Worm (Caenorhabditis elegans) whole organism, L4 larva: ENCODE data around the gene T05H10.8.

Source experiments
- D1046.2 ChIP-seq: fragments of 200-800 bp; sonication (Bioruptor generic); IDR thresholded peaks from 2 replicates; pipeline ENCODE4 v1.3.6; 2022; ENCODE audit warnings: missing genetic modification characterization, missing compliant biosample characterization
- F26F4.8 ChIP-seq: fragments of 200-800 bp; sonication (Bioruptor generic); conservative IDR thresholded peaks from 2 replicates; pipeline ENCODE4 v1.3.6; 2022; ENCODE audit warnings: missing genetic modification characterization, missing compliant biosample characterization
- F37D6.2 ChIP-seq: sonication (generic microtip); optimal IDR thresholded peaks from 2 replicates; lab custom pipeline; 2016; ENCODE audit warnings: mild to moderate bottlenecking, missing genetic modification characterization, missing compliant biosample characterization
- F44E2.7 ChIP-seq: fragments of 200-800 bp; sonication (Bioruptor generic); IDR thresholded peaks from 2 replicates; pipeline ENCODE4 v2.1.2; 2022; ENCODE audit warnings: missing genetic modification characterization, missing compliant biosample characterization
- T20F7.1 ChIP-seq: fragments of 200-800 bp; sonication (Bioruptor generic); optimal IDR thresholded peaks from 2 replicates; lab custom pipeline; 2018; ENCODE audit warnings: mild to moderate bottlenecking, missing genetic modification characterization, missing compliant biosample characterization
- T26A8.4 ChIP-seq: fragments of 200-800 bp; sonication (Bioruptor generic); IDR thresholded peaks from 2 replicates; pipeline ENCODE4 v1.3.6; 2022; ENCODE audit warnings: missing genetic modification characterization, missing compliant biosample characterization
- Y48G9A.11 ChIP-seq: fragments of 200-800 bp; sonication (Bioruptor generic); IDR thresholded peaks from 2 replicates; pipeline ENCODE4 v1.3.6; 2022; ENCODE audit warnings: missing genetic modification reagents, missing genetic modification characterization, missing compliant biosample characterization
- ZK337.2 ChIP-seq: fragments of 200-800 bp; sonication (Bioruptor generic); IDR thresholded peaks from 2 replicates; pipeline ENCODE4 v1.3.6; 2022; ENCODE audit warnings: missing genetic modification reagents, missing genetic modification characterization, missing compliant biosample characterization
- ZK546.5 ChIP-seq, 2 experiments: sonication (generic microtip); optimal IDR thresholded peaks; 2 replicates each; lab custom pipeline; 2017; ENCODE audit warnings: missing biosample characterization in 2 of 2, missing genetic modification characterization in 2 of 2
- arid-1 ChIP-seq: fragments of 200-800 bp; sonication (Bioruptor generic); conservative IDR thresholded peaks from 2 replicates; pipeline ENCODE4 v1.3.6; 2022; ENCODE audit warnings: missing genetic modification reagents, missing genetic modification characterization, missing compliant biosample characterization
- attf-4 ChIP-seq: sonication (generic microtip); optimal IDR thresholded peaks from 3 replicates; lab custom pipeline; 2017; ENCODE audit warnings: missing biosample characterization, missing genetic modification characterization
- ceh-62 ChIP-seq: sonication (generic microtip); optimal IDR thresholded peaks from 2 replicates; lab custom pipeline; 2017; ENCODE audit warnings: missing biosample characterization, missing genetic modification characterization
- dmd-8 ChIP-seq: fragments of 200-800 bp; sonication (Bioruptor generic); IDR thresholded peaks from 2 replicates; pipeline ENCODE4 v1.3.6; 2022; ENCODE audit warnings: missing genetic modification characterization, missing compliant biosample characterization
- dmd-9 ChIP-seq: fragments of 200-800 bp; sonication (Bioruptor generic); IDR thresholded peaks from 2 replicates; pipeline ENCODE4 v1.3.6; 2022; ENCODE audit warnings: missing genetic modification reagents, missing genetic modification characterization, missing compliant biosample characterization
- dpl-1 ChIP-seq: fragments of 150-350 bp; optimal IDR thresholded peaks from 2 replicates; lab custom pipeline; 2014; ENCODE audit warnings: missing biosample characterization, missing genetic modification reagents, missing genetic modification characterization
- dve-1 ChIP-seq: sonication (generic microtip); optimal IDR thresholded peaks from 2 replicates; lab custom pipeline; 2017; ENCODE audit warnings: antibody characterized with exemption, mild to moderate bottlenecking, missing genetic modification characterization, missing compliant biosample characterization; ENCODE audit not compliant: insufficient read depth
- fkh-10 ChIP-seq: fragments of 150-350 bp; optimal IDR thresholded peaks from 2 replicates; lab custom pipeline; 2014; ENCODE audit warnings: missing biosample characterization, missing genetic modification reagents, missing genetic modification characterization
- fos-1 ChIP-seq: fragments of 150-350 bp; optimal IDR thresholded peaks from 2 replicates; lab custom pipeline; 2014; ENCODE audit warnings: missing biosample characterization, missing genetic modification characterization
- hmg-1.1 ChIP-seq: fragments of 200-800 bp; sonication (Bioruptor generic); IDR thresholded peaks from 2 replicates; pipeline ENCODE4 v1.3.6; 2022; ENCODE audit warnings: missing genetic modification reagents, missing genetic modification characterization, missing compliant biosample characterization
- jun-1 ChIP-seq: fragments of 150-350 bp; optimal IDR thresholded peaks from 2 replicates; lab custom pipeline; 2014; ENCODE audit warnings: missing biosample characterization, missing genetic modification reagents, missing genetic modification characterization
- lin-13 ChIP-seq: fragments of 150-350 bp; optimal IDR thresholded peaks from 2 replicates; lab custom pipeline; 2014; ENCODE audit warnings: missing biosample characterization, missing genetic modification reagents, missing genetic modification characterization
- lsy-2 ChIP-seq, 2 experiments: fragments of 150-350 bp in 1 of 2; sonication (generic microtip) in 1 of 2; optimal IDR thresholded peaks; 2 replicates each; lab custom pipeline; 2014 to 2017; ENCODE audit warnings: missing biosample characterization in 2 of 2, missing genetic modification characterization in 2 of 2
- mdl-1 ChIP-seq, 2 experiments: fragments of 150-350 bp in 1 of 2; sonication (generic microtip) in 1 of 2; optimal IDR thresholded peaks; 2 replicates each; lab custom pipeline; 2014 to 2017; ENCODE audit warnings: missing biosample characterization in 2 of 2, missing genetic modification characterization in 2 of 2
- mdt-29 ChIP-seq: fragments of 200-800 bp; sonication (Bioruptor generic); IDR thresholded peaks from 2 replicates; pipeline ENCODE4 v1.3.6; 2022; ENCODE audit warnings: missing genetic modification reagents, missing genetic modification characterization, missing compliant biosample characterization
- mes-2 ChIP-seq: sonication (generic microtip); optimal IDR thresholded peaks from 2 replicates; lab custom pipeline; 2016; ENCODE audit warnings: missing genotype, mild to moderate bottlenecking, missing genetic modification characterization, missing compliant biosample characterization; ENCODE audit not compliant: poor library complexity, severe bottlenecking
- mxl-2 ChIP-seq: fragments of 200-800 bp; sonication (Bioruptor generic); conservative IDR thresholded peaks from 2 replicates; pipeline ENCODE4 v1.3.6; 2022; ENCODE audit warnings: missing genetic modification reagents, missing genetic modification characterization, missing compliant biosample characterization
- nhr-102 ChIP-seq: sonication (generic microtip); optimal IDR thresholded peaks from 2 replicates; lab custom pipeline; 2016; ENCODE audit warnings: mild to moderate bottlenecking, missing genetic modification characterization, moderate library complexity, missing compliant biosample characterization
- nhr-11 ChIP-seq: fragments of 150-350 bp; optimal IDR thresholded peaks from 2 replicates; lab custom pipeline; 2014; ENCODE audit warnings: missing biosample characterization, missing genetic modification characterization
- nhr-111 ChIP-seq: fragments of 200-800 bp; sonication (Bioruptor generic); optimal IDR thresholded peaks from 2 replicates; lab custom pipeline; 2018; ENCODE audit warnings: mild to moderate bottlenecking, missing genetic modification characterization, missing compliant biosample characterization
- nhr-28 ChIP-seq: fragments of 150-350 bp; optimal IDR thresholded peaks from 2 replicates; lab custom pipeline; 2014; ENCODE audit warnings: missing biosample characterization, missing genetic modification characterization
- nhr-41 ChIP-seq: fragments of 200-800 bp; sonication (Bioruptor generic); IDR thresholded peaks from 2 replicates; pipeline ENCODE4 v1.3.6; 2022; ENCODE audit warnings: missing genetic modification reagents, missing genetic modification characterization, missing compliant biosample characterization
- nhr-42 ChIP-seq: fragments of 200-800 bp; sonication (Bioruptor generic); IDR thresholded peaks from 2 replicates; pipeline ENCODE4 v1.3.6; 2022; ENCODE audit warnings: missing genetic modification characterization, missing compliant biosample characterization
- nhr-48 ChIP-seq: sonication (generic microtip); optimal IDR thresholded peaks from 2 replicates; lab custom pipeline; 2016; ENCODE audit warnings: mild to moderate bottlenecking, missing genetic modification characterization, missing compliant biosample characterization
- nhr-6 ChIP-seq: fragments of 150-350 bp; optimal IDR thresholded peaks from 2 replicates; lab custom pipeline; 2014; ENCODE audit warnings: missing biosample characterization, missing genetic modification characterization
- nhr-77 ChIP-seq: fragments of 150-350 bp; optimal IDR thresholded peaks from 2 replicates; lab custom pipeline; 2014; ENCODE audit warnings: missing biosample characterization, missing genetic modification characterization
- php-3 ChIP-seq: fragments of 200-800 bp; sonication (Bioruptor generic); IDR thresholded peaks from 2 replicates; pipeline ENCODE4 v1.3.6; 2022; ENCODE audit warnings: missing genetic modification reagents, missing genetic modification characterization, missing compliant biosample characterization
- saeg-2 ChIP-seq: fragments of 200-800 bp; sonication (Bioruptor generic); IDR thresholded peaks from 2 replicates; pipeline ENCODE4 v1.3.6; 2022; ENCODE audit warnings: missing genetic modification reagents, missing genetic modification characterization, missing compliant biosample characterization
- sdz-12 ChIP-seq: fragments of 200-800 bp; sonication (Bioruptor generic); optimal IDR thresholded peaks from 2 replicates; lab custom pipeline; 2018; ENCODE audit warnings: mild to moderate bottlenecking, missing genetic modification characterization, missing compliant biosample characterization
- set-16 ChIP-seq: fragments of 200-800 bp; sonication (Bioruptor generic); IDR thresholded peaks from 2 replicates; pipeline ENCODE4 v1.3.6; 2022; ENCODE audit warnings: missing genetic modification reagents, missing genetic modification characterization, missing compliant biosample characterization
- snpc-1.2 ChIP-seq: fragments of 200-800 bp; sonication (Bioruptor generic); IDR thresholded peaks from 2 replicates; pipeline ENCODE4 v1.3.6; 2022; ENCODE audit warnings: missing genetic modification reagents, missing genetic modification characterization, missing compliant biosample characterization
- snpc-4 ChIP-seq: fragments of 150-350 bp; optimal IDR thresholded peaks from 2 replicates; lab custom pipeline; 2014; ENCODE audit warnings: missing biosample characterization, missing genetic modification characterization
- spr-1 ChIP-seq: sonication (generic microtip); optimal IDR thresholded peaks from 2 replicates; lab custom pipeline; 2016; ENCODE audit warnings: mild to moderate bottlenecking, missing genetic modification characterization, missing compliant biosample characterization
- tag-97 ChIP-seq: fragments of 200-800 bp; sonication (Bioruptor generic); IDR thresholded peaks from 2 replicates; pipeline ENCODE4 v1.3.6; 2022; ENCODE audit warnings: missing genetic modification characterization, missing compliant biosample characterization
- tra-1 ChIP-seq: fragments of 200-800 bp; sonication (Bioruptor generic); IDR thresholded peaks from 2 replicates; pipeline ENCODE4 v1.3.6; 2022; ENCODE audit warnings: missing genetic modification reagents, missing genetic modification characterization, missing compliant biosample characterization
- unc-130 ChIP-seq: sonication (generic microtip); optimal IDR thresholded peaks from 2 replicates; lab custom pipeline; 2016; ENCODE audit warnings: missing genetic modification reagents, missing genetic modification characterization, missing compliant biosample characterization
- vab-7 ChIP-seq: fragments of 200-800 bp; sonication (Bioruptor generic); IDR thresholded peaks from 2 replicates; pipeline ENCODE4 v1.3.6; 2022; ENCODE audit warnings: missing genetic modification reagents, missing genetic modification characterization, missing compliant biosample characterization
- zfp-2 ChIP-seq: sonication (generic microtip); optimal IDR thresholded peaks from 2 replicates; lab custom pipeline; 2016; ENCODE audit warnings: mild to moderate bottlenecking, missing genetic modification characterization, missing compliant biosample characterization
- zip-11 ChIP-seq: fragments of 200-800 bp; sonication (Bioruptor generic); IDR thresholded peaks from 2 replicates; pipeline ENCODE4 v1.3.6; 2022; ENCODE audit warnings: missing genetic modification characterization, missing compliant biosample characterization
- zip-2 ChIP-seq: fragments of 150-350 bp; optimal IDR thresholded peaks from 2 replicates; lab custom pipeline; 2014; ENCODE audit warnings: missing biosample characterization, missing genetic modification characterization
- ztf-11 ChIP-seq: fragments of 150-350 bp; optimal IDR thresholded peaks from 2 replicates; lab custom pipeline; 2014; ENCODE audit warnings: missing biosample characterization, missing genetic modification characterization

The T05H10.8 gene

DNA sequence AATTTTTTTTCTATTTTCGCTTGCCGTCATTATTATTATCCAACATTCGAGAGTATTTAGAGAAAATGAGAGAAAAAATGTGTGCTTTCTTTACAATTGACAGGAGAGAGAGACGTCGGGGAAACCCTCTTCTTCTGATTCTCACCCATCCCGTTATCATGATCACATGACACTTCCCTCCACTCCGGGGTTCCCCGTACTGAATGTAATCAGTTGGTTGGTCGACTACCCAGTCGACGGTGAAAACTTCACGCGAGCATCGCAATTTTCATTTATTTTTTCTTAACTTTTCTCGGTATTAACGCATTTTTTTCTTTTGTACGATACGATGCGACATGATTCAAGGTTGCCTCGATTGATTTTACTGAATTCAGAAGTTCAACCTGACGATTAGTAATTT lies 42.7 kb upstream of the T05H10.8 start (continued):
- TF ChIP-seq vab-7 (GFP tag; lab: Robert Waterston, UW) (no peak), nhr-41 (GFP tag; lab: Robert Waterston, UW) (no peak), nhr-77 (tag; lab: Kevin White, UChicago) (peak; percentile 18), attf-4 (tag; lab: Kevin White, UChicago) (no peak), sdz-12 (GFP tag; lab: Kevin White, UChicago) (no peak), unc-130 (GFP tag; lab: Kevin White, UChicago) (no peak), zip-2 (tag; lab: Kevin White, UChicago) (no peak), T20F7.1 (GFP tag; lab: Kevin White, UChicago) (no peak), hmg-1.1 (GFP tag; lab: Robert Waterston, UW) (no peak), mes-2 (tag; lab: Kevin White, UChicago) (peak; percentile 61), nhr-102 (tag; lab: Kevin White, UChicago) (no peak), dmd-9 (GFP tag; lab: Robert Waterston, UW) (no peak), lin-13 (GFP tag; lab: Kevin White, UChicago) (no peak), F26F4.8 (no peak), ztf-11 (tag; lab: Kevin White, UChicago) (no peak), mdl-1 (tag; optimal IDR thresholded peaks at IDR 0.05; lab: Kevin White, UChicago) (peak; percentile 57 to 76), lsy-2 (tag; optimal IDR thresholded peaks at IDR 0.05; lab: Kevin White, UChicago) (peak; percentile 22 to 41), zip-11 (no peak), fkh-10 (GFP tag; lab: Kevin White, UChicago) (no peak), dmd-8 (GFP tag; lab: Robert Waterston, UW) (no peak)

DNA sequence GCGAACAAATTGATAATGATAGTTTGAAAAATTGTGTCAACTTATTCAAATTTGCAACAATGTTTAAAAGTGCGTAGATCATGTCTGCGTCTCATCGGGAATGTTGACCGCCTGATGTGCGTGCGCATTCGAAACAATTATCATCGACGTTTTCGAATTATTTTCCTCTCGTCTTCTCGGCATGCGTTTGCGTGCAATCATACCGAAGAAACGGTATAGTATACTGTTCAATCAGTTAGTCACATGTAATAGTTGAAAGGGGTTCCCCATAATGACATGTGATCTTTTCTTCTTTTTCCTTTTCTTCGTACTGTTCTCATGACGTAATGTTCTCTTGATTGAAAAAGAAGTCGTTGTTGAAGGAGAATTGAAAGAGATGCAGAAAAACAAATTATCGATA lies 42.1 kb upstream of the T05H10.8 start:
- TF ChIP-seq jun-1 (tag; lab: Kevin White, UChicago): peak; percentile 48
- no peak for TF ChIP-seq zip-11
- no peak for TF ChIP-seq zfp-2 (tag; lab: Kevin White, UChicago)
- TF ChIP-seq snpc-4: no peak
- no peak for TF ChIP-seq Y48G9A.11 (GFP tag; lab: Robert Waterston, UW)
- TF ChIP-seq set-16 (GFP tag; lab: Robert Waterston, UW): no peak
- peak; percentile 96 for TF ChIP-seq nhr-48 (tag; lab: Kevin White, UChicago)
- TF ChIP-seq fos-1 (tag; lab: Kevin White, UChicago): peak; percentile 70
- no peak for TF ChIP-seq nhr-111
- TF ChIP-seq dmd-9 (GFP tag; lab: Robert Waterston, UW): no peak
- TF ChIP-seq arid-1 (GFP tag; lab: Robert Waterston, UW): peak; percentile 47; the same call in 1 of the 2 replicates
- no peak for TF ChIP-seq spr-1
- TF ChIP-seq F26F4.8: no peak
- no peak for TF ChIP-seq ztf-11 (tag; lab: Kevin White, UChicago)
- TF ChIP-seq tag-97 (GFP tag; lab: Robert Waterston, UW): no peak
- TF ChIP-seq nhr-11 (tag; lab: Kevin White, UChicago): peak; percentile 23
- TF ChIP-seq snpc-1.2 (GFP tag; lab: Robert Waterston, UW): no peak
- TF ChIP-seq tra-1 (GFP tag; lab: Robert Waterston, UW): peak; percentile 82
- TF ChIP-seq lin-13 (GFP tag; lab: Kevin White, UChicago): peak; percentile 13
- TF ChIP-seq F37D6.2: no peak
- no peak for TF ChIP-seq dmd-8 (GFP tag; lab: Robert Waterston, UW)
- no peak for TF ChIP-seq ceh-62 (tag; lab: Kevin White, UChicago)
- TF ChIP-seq nhr-102 (tag; lab: Kevin White, UChicago): peak; percentile 36
- no peak for TF ChIP-seq ZK337.2
- 0 out of 2 replicates have a peak, but pooled peaks have one; percentile 34 for TF ChIP-seq T26A8.4 (GFP tag; lab: Robert Waterston, UW)
- no peak for TF ChIP-seq F44E2.7 (GFP tag; lab: Robert Waterston, UW)
- TF ChIP-seq mxl-2: no peak
- TF ChIP-seq php-3 (GFP tag; lab: Robert Waterston, UW): 0 out of 2 replicates have a peak, but pooled peaks have one; percentile 54
- TF ChIP-seq dpl-1: peak; percentile 25
- peak; percentile 62; the same call in 1 of the 2 replicates for TF ChIP-seq D1046.2 (GFP tag; lab: Robert Waterston, UW)
- peak; percentile 95 for TF ChIP-seq dve-1 (tag; lab: Kevin White, UChicago)
- TF ChIP-seq ZK546.5 (tag; optimal IDR thresholded peaks at IDR 0.05; lab: Kevin White, UChicago): no peak
- TF ChIP-seq nhr-42: no peak
- TF ChIP-seq nhr-6 (tag; lab: Kevin White, UChicago): peak; percentile 40
- TF ChIP-seq mdt-29 (GFP tag; lab: Robert Waterston, UW): peak; percentile 73; the same call in 1 of the 2 replicates
- TF ChIP-seq saeg-2: peak; percentile 68; the same call in 1 of the 2 replicates
- TF ChIP-seq nhr-28 (tag; lab: Kevin White, UChicago): peak; percentile 87
